Worm (Caenorhabditis elegans): ENCODE data around the gene K07D4.5.

Gene K07D4.5

ce11 chrII:3999537-3999936 lies 25.8 kb downstream of the K07D4.5 start:
- TF ChIP-seq ref-2 (tag; optimal IDR thresholded peaks at IDR 0.05): peak; percentile 66
- peak; percentile 66 for TF ChIP-seq ceh-34 (tag; optimal IDR thresholded peaks at IDR 0.05)
- peak; percentile 71 for TF ChIP-seq ceh-31 (tag; optimal IDR thresholded peaks at IDR 0.05)
- TF ChIP-seq pax-1 (tag; optimal IDR thresholded peaks at IDR 0.05): no peak
- peak; percentile 94 for TF ChIP-seq unc-42 (tag; optimal IDR thresholded peaks at IDR 0.05)
- no peak for TF ChIP-seq rnt-1 (tag; optimal IDR thresholded peaks at IDR 0.05)
- TF ChIP-seq ceh-19 (GFP tag; optimal IDR thresholded peaks at IDR 0.05): peak; percentile 27
- TF ChIP-seq pqm-1 (tag; optimal IDR thresholded peaks at IDR 0.05): no peak
- TF ChIP-seq sdc-2 (tag; optimal IDR thresholded peaks at IDR 0.05): peak; percentile 24
- peak; percentile 43 for TF ChIP-seq fkh-10 (GFP tag; optimal IDR thresholded peaks at IDR 0.05)
- TF ChIP-seq pag-3 (tag; optimal IDR thresholded peaks at IDR 0.05; ENCODE audit: borderline replicate concordance): no peak
- peak; percentile 38 for TF ChIP-seq ceh-14 (tag; optimal IDR thresholded peaks at IDR 0.05)
- TF ChIP-seq ceh-9 (tag; optimal IDR thresholded peaks at IDR 0.05): no peak
- TF ChIP-seq ceh-48 (tag; optimal IDR thresholded peaks at IDR 0.05): peak; percentile 18
- TF ChIP-seq pha-4 (tag; optimal IDR thresholded peaks at IDR 0.05): no peak
- TF ChIP-seq F13H6.1 (tag; optimal IDR thresholded peaks at IDR 0.05): no peak
- no peak for TF ChIP-seq nhr-232 (tag; optimal IDR thresholded peaks at IDR 0.05)
- peak; percentile 35 for TF ChIP-seq C08G9.2 (tag; optimal IDR thresholded peaks at IDR 0.05)
- TF ChIP-seq syd-9 (tag; optimal IDR thresholded peaks at IDR 0.05): no peak
- TF ChIP-seq tbx-2 (tag; optimal IDR thresholded peaks at IDR 0.05): peak; percentile 59
- no peak for TF ChIP-seq C38D4.7 (GFP tag; optimal IDR thresholded peaks at IDR 0.05)
- TF ChIP-seq ceh-6 (GFP tag; optimal IDR thresholded peaks at IDR 0.05): peak; percentile 7
- no peak for TF ChIP-seq hlh-15 (tag; optimal IDR thresholded peaks at IDR 0.05)
- TF ChIP-seq unc-86 (tag; optimal IDR thresholded peaks at IDR 0.05): no peak
- TF ChIP-seq hlh-8 (tag; optimal IDR thresholded peaks at IDR 0.05): no peak
- peak; percentile 28 for TF ChIP-seq nfya-1 (tag; optimal IDR thresholded peaks at IDR 0.05)

- TF ChIP-seq fax-1 (tag; optimal IDR thresholded peaks at IDR 0.05) (no peak), ceh-24 (tag; optimal IDR thresholded peaks at IDR 0.05) (no peak), pha-2 (tag; optimal IDR thresholded peaks at IDR 0.05) (no peak), ceh-9 (tag; optimal IDR thresholded peaks at IDR 0.05) (no peak), sox-2 (GFP tag; IDR thresholded peaks at IDR 0.05) (no peak), lim-6 (tag; optimal IDR thresholded peaks at IDR 0.05) (no peak)
Observed at ce11 chrII:3996005-3996404, 29.4 kb downstream of the K07D4.5 start, which contains the start of gene clc-22. Gene clc-22 (minus strand): TSS chrII:3996075.

ce11 chrII:3992660-3993245 lies 32.6 kb downstream of the K07D4.5 start, which contains the start of gene Y14H12A.1:
Gene Y14H12A.1 (plus strand): TSS chrII:3993195.
- TF ChIP-seq ceh-22 (tag; optimal IDR thresholded peaks at IDR 0.05): no peak
- TF ChIP-seq pros-1 (tag; optimal IDR thresholded peaks at IDR 0.05): no peak
- no peak for TF ChIP-seq ceh-24 (tag; optimal IDR thresholded peaks at IDR 0.05)
- no peak for TF ChIP-seq unc-3 (GFP tag; conservative IDR thresholded peaks at IDR 0.05)
- TF ChIP-seq unc-3 (tag; optimal IDR thresholded peaks at IDR 0.05): no peak
- TF ChIP-seq F13H6.1 (tag; optimal IDR thresholded peaks at IDR 0.05): no peak
- TF ChIP-seq K02D7.2 (tag; optimal IDR thresholded peaks at IDR 0.05): no peak
- no peak for TF ChIP-seq syd-9 (tag; optimal IDR thresholded peaks at IDR 0.05)
- TF ChIP-seq fkh-10 (GFP tag; optimal IDR thresholded peaks at IDR 0.05): no peak
- no peak for TF ChIP-seq ceh-14 (tag; optimal IDR thresholded peaks at IDR 0.05)
- no peak for TF ChIP-seq npax-4 (tag; optimal IDR thresholded peaks at IDR 0.05)
- TF ChIP-seq ceh-9 (tag; optimal IDR thresholded peaks at IDR 0.05): no peak
- TF ChIP-seq nfya-1 (tag; optimal IDR thresholded peaks at IDR 0.05): no peak
- no peak for TF ChIP-seq ceh-48 (tag; optimal IDR thresholded peaks at IDR 0.05)
- no peak for TF ChIP-seq C38D4.7 (GFP tag; optimal IDR thresholded peaks at IDR 0.05)
- TF ChIP-seq elt-4 (tag; optimal IDR thresholded peaks at IDR 0.05): no peak
